Fruit fly (Drosophila melanogaster): Measurements from ENCODE around the gene Atac1.
A peak's percentile ranks its signal among the peaks of the same experiment; 100 is the strongest.

The Atac1 gene

dm6 chr2L:6967422-6968012, 7.4 kb upstream of the Atac1 start, which contains the start of gene Sumo (continued):
- TF ChIP-seq Oaz (GFP tag; IDR thresholded peaks at IDR 0.05) (no peak), bcd (GFP tag; optimal IDR thresholded peaks at IDR 0.05) (peak; percentile 11), CG6854 (GFP tag; optimal IDR thresholded peaks at IDR 0.05) (no peak), salm (tag; optimal IDR thresholded peaks at IDR 0.05) (no peak), Dad (GFP tag; optimal IDR thresholded peaks at IDR 0.05) (no peak), fd64A (GFP tag; optimal IDR thresholded peaks at IDR 0.05) (no peak), CG7271 (tag; optimal IDR thresholded peaks at IDR 0.05) (no peak), ci (GFP tag; IDR thresholded peaks at IDR 0.05) (peak; percentile 67), CG33213 (GFP tag; optimal IDR thresholded peaks at IDR 0.05) (no peak), Poxn (GFP tag; IDR thresholded peaks at IDR 0.05) (no peak), CG1792 (GFP tag; optimal IDR thresholded peaks at IDR 0.05) (no peak), sima (GFP tag; optimal IDR thresholded peaks at IDR 0.05) (no peak), CG6683 (GFP tag; optimal IDR thresholded peaks at IDR 0.05) (no peak), kay (GFP tag; optimal IDR thresholded peaks at IDR 0.05) (no peak), CG7556 (GFP tag; optimal IDR thresholded peaks at IDR 0.05) (no peak), Ssrp (tag; optimal IDR thresholded peaks at IDR 0.05) (no peak), Hey (tag; optimal IDR thresholded peaks at IDR 0.05) (no peak), tap (tag; optimal IDR thresholded peaks at IDR 0.05) (no peak), bsh (GFP tag; optimal IDR thresholded peaks at IDR 0.05) (no peak), GATAe (GFP tag; conservative IDR thresholded peaks at IDR 0.05) (no peak), Asciz (GFP tag; optimal IDR thresholded peaks at IDR 0.05) (no peak), BEAF-32 (GFP tag; optimal IDR thresholded peaks at IDR 0.05) (peak; percentile 98), CG31441 (GFP tag; IDR thresholded peaks at IDR 0.05) (peak; percentile 86), Ets97D (GFP tag; optimal IDR thresholded peaks at IDR 0.05) (no peak), fd3F (GFP tag; optimal IDR thresholded peaks at IDR 0.05) (no peak), eve (GFP tag; optimal IDR thresholded peaks at IDR 0.05) (no peak), unc-4 (GFP tag; IDR thresholded peaks at IDR 0.05; ENCODE audit: partially characterized antibody) (peak; percentile 93), zf30C (GFP tag; optimal IDR thresholded peaks at IDR 0.05) (no peak), MTF-1 (GFP tag; optimal IDR thresholded peaks at IDR 0.05; ENCODE audit: borderline replicate concordance) (no peak), CG1233 (GFP tag; optimal IDR thresholded peaks at IDR 0.05) (no peak), CG7839 (tag; optimal IDR thresholded peaks at IDR 0.05) (peak; percentile 13), CG7745 (tag; optimal IDR thresholded peaks at IDR 0.05) (no peak), CG6654 (GFP tag; optimal IDR thresholded peaks at IDR 0.05) (no peak), CG13287 (GFP tag; IDR thresholded peaks at IDR 0.05; ENCODE audit: partially characterized antibody) (peak; percentile 94), CG3065 (GFP tag; optimal IDR thresholded peaks at IDR 0.05) (no peak), tna (GFP tag; IDR thresholded peaks at IDR 0.05; ENCODE audit: partially characterized antibody) (peak; percentile 98), stwl (tag; optimal IDR thresholded peaks at IDR 0.05) (peak; percentile 13), Hr51 (GFP tag; optimal IDR thresholded peaks at IDR 0.05) (no peak), CG31224 (GFP tag; IDR thresholded peaks at IDR 0.05) (no peak), cas (GFP tag; IDR thresholded peaks at IDR 0.05) (peak; percentile 9; the same call in 1 of the 2 replicates), CG2120 (GFP tag; optimal IDR thresholded peaks at IDR 0.05) (no peak), NC2β (GFP tag; optimal IDR thresholded peaks at IDR 0.05) (no peak), CG4707 (GFP tag; optimal IDR thresholded peaks at IDR 0.05) (no peak), Vsx1 (GFP tag; optimal IDR thresholded peaks at IDR 0.05) (no peak), CG13624 (GFP tag; optimal IDR thresholded peaks at IDR 0.05) (no peak), E2f1 (GFP tag; IDR thresholded peaks at IDR 0.05) (0 out of 2 replicates have a peak, but pooled peaks have one; percentile 13), Ravus (GFP tag; IDR thresholded peaks at IDR 0.05) (no peak), Med (GFP tag) (peak; percentile 82), Dip2 (GFP tag; IDR thresholded peaks at IDR 0.05) (no peak), repo (GFP tag; optimal IDR thresholded peaks at IDR 0.05) (no peak)
